Worm (Caenorhabditis elegans) whole organism, L4 larva: ENCODE data around the gene F59A1.15.

Source experiments
- D1046.2 ChIP-seq: fragments of 200-800 bp; sonication (Bioruptor generic); IDR thresholded peaks from 2 replicates; pipeline ENCODE4 v1.3.6; 2022; ENCODE audit warnings: missing genetic modification characterization, missing compliant biosample characterization
- F37D6.2 ChIP-seq: sonication (generic microtip); optimal IDR thresholded peaks from 2 replicates; lab custom pipeline; 2016; ENCODE audit warnings: mild to moderate bottlenecking, missing genetic modification characterization, missing compliant biosample characterization
- F44E2.7 ChIP-seq: fragments of 200-800 bp; sonication (Bioruptor generic); IDR thresholded peaks from 2 replicates; pipeline ENCODE4 v2.1.2; 2022; ENCODE audit warnings: missing genetic modification characterization, missing compliant biosample characterization
- F49E8.2 ChIP-seq: sonication (generic microtip); optimal IDR thresholded peaks from 2 replicates; lab custom pipeline; 2016; ENCODE audit warnings: missing compliant biosample characterization, mild to moderate bottlenecking, missing genetic modification characterization, borderline replicate concordance
- R02D3.7 ChIP-seq: fragments of 150-350 bp; sonication (generic microtip); optimal IDR thresholded peaks from 3 replicates; lab custom pipeline; 2014; ENCODE audit warnings: missing biosample characterization, missing genetic modification characterization
- Y105C5A.15 ChIP-seq: fragments of 200-800 bp; sonication (Bioruptor generic); IDR thresholded peaks from 2 replicates; pipeline ENCODE4 v1.3.6; 2022; ENCODE audit warnings: missing genetic modification characterization, missing compliant biosample characterization
- Y75B8A.6 ChIP-seq: fragments of 200-800 bp; sonication (Bioruptor generic); IDR thresholded peaks from 2 replicates; pipeline ENCODE4 v1.3.6; 2022; ENCODE audit warnings: missing genetic modification reagents, missing genetic modification characterization, missing compliant biosample characterization
- aly-2 ChIP-seq: sonication (generic microtip); optimal IDR thresholded peaks from 2 replicates; lab custom pipeline; 2018; ENCODE audit warnings: missing biosample characterization, missing genetic modification characterization
- ceh-20 ChIP-seq: fragments of 200-800 bp; sonication (Bioruptor generic); IDR thresholded peaks from 2 replicates; pipeline ENCODE4 v1.3.6; 2022; ENCODE audit warnings: missing genetic modification reagents, missing genetic modification characterization, missing compliant biosample characterization
- ceh-32 ChIP-seq: sonication (generic microtip); optimal IDR thresholded peaks from 2 replicates; lab custom pipeline; 2016; ENCODE audit warnings: mild to moderate bottlenecking, missing genetic modification characterization, missing compliant biosample characterization; ENCODE audit not compliant: poor library complexity
- ceh-62 ChIP-seq: sonication (generic microtip); optimal IDR thresholded peaks from 2 replicates; lab custom pipeline; 2017; ENCODE audit warnings: missing biosample characterization, missing genetic modification characterization
- ceh-82 ChIP-seq: sonication (generic microtip); optimal IDR thresholded peaks from 2 replicates; lab custom pipeline; 2017; ENCODE audit warnings: missing biosample characterization, missing genetic modification characterization
- ctbp-1 ChIP-seq: fragments of 200-800 bp; sonication (Bioruptor generic); IDR thresholded peaks from 2 replicates; pipeline ENCODE4 v1.3.6; 2022; ENCODE audit warnings: missing genetic modification reagents, missing genetic modification characterization, missing compliant biosample characterization
- daf-16 ChIP-seq, 3 experiments: sonication (generic microtip); optimal IDR thresholded peaks; 2 replicates each; lab custom pipeline; 2016 to 2017; ENCODE audit warnings: missing genetic modification characterization in 3 of 3, missing genetic modification reagents in 3 of 3, mild to moderate bottlenecking in 2 of 3, missing compliant biosample characterization in 2 of 3, missing biosample characterization in 1 of 3, moderate library complexity in 1 of 3
- dmd-8 ChIP-seq: fragments of 200-800 bp; sonication (Bioruptor generic); IDR thresholded peaks from 2 replicates; pipeline ENCODE4 v1.3.6; 2022; ENCODE audit warnings: missing genetic modification characterization, missing compliant biosample characterization
- dmd-9 ChIP-seq: fragments of 200-800 bp; sonication (Bioruptor generic); IDR thresholded peaks from 2 replicates; pipeline ENCODE4 v1.3.6; 2022; ENCODE audit warnings: missing genetic modification reagents, missing genetic modification characterization, missing compliant biosample characterization
- hlh-11 ChIP-seq: fragments of 200-800 bp; sonication (Bioruptor generic); optimal IDR thresholded peaks from 2 replicates; lab custom pipeline; 2018; ENCODE audit warnings: mild to moderate bottlenecking, missing genetic modification characterization, missing compliant biosample characterization
- jun-1 ChIP-seq: fragments of 150-350 bp; optimal IDR thresholded peaks from 2 replicates; lab custom pipeline; 2014; ENCODE audit warnings: missing biosample characterization, missing genetic modification reagents, missing genetic modification characterization
- lin-13 ChIP-seq: fragments of 150-350 bp; optimal IDR thresholded peaks from 2 replicates; lab custom pipeline; 2014; ENCODE audit warnings: missing biosample characterization, missing genetic modification reagents, missing genetic modification characterization
- lin-15B ChIP-seq: fragments of 150-350 bp; sonication (generic microtip); optimal IDR thresholded peaks from 3 replicates; lab custom pipeline; 2014; ENCODE audit warnings: missing biosample characterization, missing genetic modification characterization
- lin-29 ChIP-seq: fragments of 200-800 bp; sonication (Bioruptor generic); IDR thresholded peaks from 2 replicates; pipeline ENCODE4 v1.3.6; 2022; ENCODE audit warnings: missing genetic modification reagents, missing genetic modification characterization, missing compliant biosample characterization
- lin-38 ChIP-seq: fragments of 200-800 bp; sonication (Bioruptor generic); IDR thresholded peaks from 2 replicates; pipeline ENCODE4 v1.3.6; 2022; ENCODE audit warnings: missing genetic modification reagents, missing genetic modification characterization, missing compliant biosample characterization
- lin-39 ChIP-seq: fragments of 150-350 bp; optimal IDR thresholded peaks from 2 replicates; lab custom pipeline; 2014; ENCODE audit warnings: missing biosample characterization, missing genetic modification reagents, missing genetic modification characterization
- madf-5 ChIP-seq, 2 experiments: fragments of 200-800 bp; sonication (Bioruptor generic); IDR thresholded peaks; 2 replicates each; pipeline ENCODE4 v1.3.6; 2022; ENCODE audit warnings: missing compliant biosample characterization in 2 of 2, missing genetic modification characterization in 2 of 2
- madf-9 ChIP-seq: fragments of 200-800 bp; sonication (Bioruptor generic); conservative IDR thresholded peaks from 2 replicates; pipeline ENCODE4 v1.3.6; 2022; ENCODE audit warnings: missing genetic modification reagents, missing genetic modification characterization, missing compliant biosample characterization
- mep-1 ChIP-seq: fragments of 150-350 bp; sonication (generic microtip); optimal IDR thresholded peaks from 3 replicates; lab custom pipeline; 2014; ENCODE audit warnings: missing biosample characterization, missing genetic modification characterization
- mes-2 ChIP-seq: sonication (generic microtip); optimal IDR thresholded peaks from 2 replicates; lab custom pipeline; 2016; ENCODE audit warnings: missing genotype, mild to moderate bottlenecking, missing genetic modification characterization, missing compliant biosample characterization; ENCODE audit not compliant: poor library complexity, severe bottlenecking
- mxl-2 ChIP-seq: fragments of 200-800 bp; sonication (Bioruptor generic); conservative IDR thresholded peaks from 2 replicates; pipeline ENCODE4 v1.3.6; 2022; ENCODE audit warnings: missing genetic modification reagents, missing genetic modification characterization, missing compliant biosample characterization
- mxl-3 ChIP-seq: fragments of 200-800 bp; sonication (Bioruptor generic); optimal IDR thresholded peaks from 2 replicates; lab custom pipeline; 2018; ENCODE audit warnings: mild to moderate bottlenecking, missing genetic modification characterization, missing compliant biosample characterization
- nhr-111 ChIP-seq: fragments of 200-800 bp; sonication (Bioruptor generic); optimal IDR thresholded peaks from 2 replicates; lab custom pipeline; 2018; ENCODE audit warnings: mild to moderate bottlenecking, missing genetic modification characterization, missing compliant biosample characterization
- nhr-237 ChIP-seq: sonication (generic microtip); optimal IDR thresholded peaks from 2 replicates; lab custom pipeline; 2017; ENCODE audit warnings: missing biosample characterization, missing genetic modification characterization
- nhr-41 ChIP-seq: fragments of 200-800 bp; sonication (Bioruptor generic); IDR thresholded peaks from 2 replicates; pipeline ENCODE4 v1.3.6; 2022; ENCODE audit warnings: missing genetic modification reagents, missing genetic modification characterization, missing compliant biosample characterization
- nhr-6 ChIP-seq: fragments of 150-350 bp; optimal IDR thresholded peaks from 2 replicates; lab custom pipeline; 2014; ENCODE audit warnings: missing biosample characterization, missing genetic modification characterization
- saeg-2 ChIP-seq: fragments of 200-800 bp; sonication (Bioruptor generic); IDR thresholded peaks from 2 replicates; pipeline ENCODE4 v1.3.6; 2022; ENCODE audit warnings: missing genetic modification reagents, missing genetic modification characterization, missing compliant biosample characterization
- sdz-12 ChIP-seq: fragments of 200-800 bp; sonication (Bioruptor generic); optimal IDR thresholded peaks from 2 replicates; lab custom pipeline; 2018; ENCODE audit warnings: mild to moderate bottlenecking, missing genetic modification characterization, missing compliant biosample characterization
- tag-97 ChIP-seq: fragments of 200-800 bp; sonication (Bioruptor generic); IDR thresholded peaks from 2 replicates; pipeline ENCODE4 v1.3.6; 2022; ENCODE audit warnings: missing genetic modification characterization, missing compliant biosample characterization
- unc-39 ChIP-seq: sonication (generic microtip); optimal IDR thresholded peaks from 2 replicates; lab custom pipeline; 2017; ENCODE audit warnings: missing biosample characterization, missing genetic modification characterization
- vab-7 ChIP-seq: fragments of 200-800 bp; sonication (Bioruptor generic); IDR thresholded peaks from 2 replicates; pipeline ENCODE4 v1.3.6; 2022; ENCODE audit warnings: missing genetic modification reagents, missing genetic modification characterization, missing compliant biosample characterization
- zfp-3 ChIP-seq: fragments of 200-800 bp; sonication (Bioruptor generic); conservative IDR thresholded peaks from 2 replicates; pipeline ENCODE4 v1.3.6; 2022; ENCODE audit warnings: missing genetic modification reagents, missing genetic modification characterization, missing compliant biosample characterization
- zip-11 ChIP-seq: fragments of 200-800 bp; sonication (Bioruptor generic); IDR thresholded peaks from 2 replicates; pipeline ENCODE4 v1.3.6; 2022; ENCODE audit warnings: missing genetic modification characterization, missing compliant biosample characterization

The F59A1.15 gene

DNA sequence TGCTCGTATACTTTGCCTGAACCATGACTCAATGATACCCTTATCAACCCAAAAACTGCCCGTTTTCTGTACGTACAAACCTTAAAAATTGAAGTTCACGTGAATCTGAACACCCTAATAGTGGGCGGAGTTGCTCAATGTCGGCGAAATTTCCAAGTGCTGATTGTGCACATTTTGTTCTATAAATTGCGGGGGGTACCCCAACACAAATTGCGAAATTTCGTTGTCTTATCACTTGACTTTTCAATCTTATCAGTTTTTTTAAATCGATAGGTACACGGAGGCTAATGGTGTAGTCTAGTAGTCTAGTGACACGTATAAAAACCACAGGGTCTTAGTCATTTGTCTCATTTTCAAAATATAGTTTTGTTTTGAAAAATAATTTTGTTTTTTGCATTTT lies 24.4 kb downstream of the F59A1.15 start, which contains the start of gene fbxa-108 (continued):
- TF ChIP-seq dmd-8 (GFP tag; lab: Robert Waterston, UW) (no peak), lin-15B (no peak), lin-29 (GFP tag; lab: Robert Waterston, UW) (no peak), mes-2 (peak; percentile 43), mep-1 (tag; lab: Kevin White, UChicago) (peak; percentile 56), zip-11 (GFP tag; lab: Robert Waterston, UW) (no peak), mxl-2 (GFP tag; lab: Robert Waterston, UW) (peak; percentile 87), lin-39 (tag; lab: Kevin White, UChicago) (no peak), nhr-111 (GFP tag; lab: Kevin White, UChicago) (no peak), zfp-3 (no peak)

- TF ChIP-seq F44E2.7 (no peak), ceh-62 (tag; lab: Kevin White, UChicago) (no peak), madf-5 (GFP tag; IDR thresholded peaks at IDR 0.05; lab: Robert Waterston, UW) (no peak), R02D3.7 (tag; lab: Kevin White, UChicago) (no peak), ceh-82 (tag; lab: Kevin White, UChicago) (no peak), ceh-20 (GFP tag; lab: Robert Waterston, UW) (no peak), ctbp-1 (GFP tag; lab: Robert Waterston, UW) (no peak), mxl-3 (GFP tag; lab: Kevin White, UChicago) (no peak), tag-97 (GFP tag; lab: Robert Waterston, UW) (no peak), sdz-12 (GFP tag; lab: Kevin White, UChicago) (no peak), D1046.2 (GFP tag; lab: Robert Waterston, UW) (no peak), Y75B8A.6 (GFP tag; lab: Robert Waterston, UW) (no peak), unc-39 (tag; lab: Kevin White, UChicago) (no peak), nhr-6 (tag; lab: Kevin White, UChicago) (no peak), saeg-2 (GFP tag; lab: Robert Waterston, UW) (no peak), dmd-8 (GFP tag; lab: Robert Waterston, UW) (no peak), aly-2 (tag; lab: Kevin White, UChicago) (no peak), vab-7 (GFP tag; lab: Robert Waterston, UW) (no peak), lin-39 (tag; lab: Kevin White, UChicago) (no peak), nhr-237 (tag; lab: Kevin White, UChicago) (no peak)
Measured at ce11 chrV:17658824-17659223, 24.8 kb downstream of the F59A1.15 start.

ce11 chrV:17655205-17655604 lies 28.5 kb downstream of the F59A1.15 start:
- TF ChIP-seq hlh-11 (tag; lab: Kevin White, UChicago): no peak
- no peak for TF ChIP-seq lin-38 (GFP tag; lab: Robert Waterston, UW)
- TF ChIP-seq zip-11 (GFP tag; lab: Robert Waterston, UW): no peak
- TF ChIP-seq ceh-32 (tag; lab: Kevin White, UChicago): no peak
- TF ChIP-seq daf-16 (GFP tag; optimal IDR thresholded peaks at IDR 0.05; lab: Kevin White, UChicago): no peak
- no peak for TF ChIP-seq daf-16 (tag; optimal IDR thresholded peaks at IDR 0.05; lab: Kevin White, UChicago)

ce11 chrV:17650427-17650826 lies 33.2 kb downstream of the F59A1.15 start, which contains the start of gene fbxa-192:
Gene fbxa-192 (minus strand): TSS chrV:17650527.
- TF ChIP-seq Y105C5A.15 (GFP tag; lab: Robert Waterston, UW) (no peak), nhr-6 (tag; lab: Kevin White, UChicago) (no peak), nhr-41 (no peak), F37D6.2 (tag; lab: Kevin White, UChicago) (no peak), jun-1 (tag; lab: Kevin White, UChicago) (no peak), lin-13 (GFP tag; lab: Kevin White, UChicago) (no peak), madf-9 (GFP tag; lab: Robert Waterston, UW) (no peak), F49E8.2 (no peak), dmd-9 (GFP tag; lab: Robert Waterston, UW) (no peak)
- TF ChIP-seq, all 104 proteins: peak for 0
